Worm (Caenorhabditis elegans) whole organism, late embryonic: Measurements from ENCODE around the gene sprr-2.

ENCODE experiments used
- K09A11.1 ChIP-seq: sonication (generic microtip); optimal IDR thresholded peaks from 2 replicates; lab custom pipeline; 2017; ENCODE audit warnings: antibody characterized with exemption, mild to moderate bottlenecking, missing genetic modification characterization, missing compliant biosample characterization; ENCODE audit not compliant: insufficient read depth
- hlh-8 ChIP-seq: sonication (generic microtip); optimal IDR thresholded peaks from 2 replicates; lab custom pipeline; 2016; ENCODE audit warnings: missing genotype, missing genetic modification characterization, missing compliant biosample characterization

ce11 chrX:14818464-14819259 is 25.4 kb downstream of the sprr-2 start, which contains the start of gene epn-1:
- TF ChIP-seq K09A11.1 (tag; lab: Kevin White, UChicago), result peak; percentile 64
- TF ChIP-seq hlh-8 (tag; lab: Kevin White, UChicago), result peak; percentile 50
